Worm (Caenorhabditis elegans) whole organism, L4/young adult: ENCODE results near the gene clec-71.

ENCODE experiments used
- W03F9.2 ChIP-seq: fragments of 150-350 bp; optimal IDR thresholded peaks from 2 replicates; lab custom pipeline; 2014; ENCODE audit warnings: missing biosample characterization, missing genetic modification characterization
- dao-5 ChIP-seq: sonication (generic microtip); optimal IDR thresholded peaks from 2 replicates; lab custom pipeline; 2016; ENCODE audit warnings: missing genotype, missing genetic modification characterization, moderate library complexity, missing compliant biosample characterization
- him-1 ChIP-seq: sonication (generic microtip); optimal IDR thresholded peaks from 2 replicates; lab custom pipeline; 2016; ENCODE audit warnings: missing genotype, missing genetic modification reagents, missing genetic modification characterization, missing compliant biosample characterization

DNA sequence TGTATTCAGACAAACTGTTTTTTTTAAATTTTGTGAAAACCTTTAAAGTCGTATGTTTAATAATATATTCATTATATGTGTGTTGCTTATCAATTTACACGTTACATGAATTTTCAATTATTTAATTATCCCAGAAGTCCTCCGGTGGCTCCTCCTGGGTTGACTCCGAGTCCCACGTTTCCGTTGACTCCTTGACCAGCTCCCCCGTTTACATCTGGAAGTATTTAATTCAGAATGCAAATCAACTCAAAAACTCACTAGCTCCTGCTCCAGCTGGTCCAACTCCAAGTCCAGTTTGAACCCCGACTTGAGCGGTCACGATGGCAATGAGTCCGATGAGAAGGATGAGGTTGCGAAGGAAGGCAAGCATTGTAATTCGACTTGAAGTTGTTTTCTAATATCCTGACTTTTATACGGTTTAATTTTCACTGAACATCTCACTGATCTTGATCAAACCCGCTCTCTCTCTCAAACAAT lies 43.2 kb upstream of the clec-71 start, which contains the start of gene F56D6.8:
- no peak for TF ChIP-seq him-1
- TF ChIP-seq W03F9.2 (tag; lab: Kevin White, UChicago) = no peak
- TF ChIP-seq dao-5 = no peak
